Worm (Caenorhabditis elegans): ENCODE measurements around the gene col-106.

Gene col-106

DNA sequence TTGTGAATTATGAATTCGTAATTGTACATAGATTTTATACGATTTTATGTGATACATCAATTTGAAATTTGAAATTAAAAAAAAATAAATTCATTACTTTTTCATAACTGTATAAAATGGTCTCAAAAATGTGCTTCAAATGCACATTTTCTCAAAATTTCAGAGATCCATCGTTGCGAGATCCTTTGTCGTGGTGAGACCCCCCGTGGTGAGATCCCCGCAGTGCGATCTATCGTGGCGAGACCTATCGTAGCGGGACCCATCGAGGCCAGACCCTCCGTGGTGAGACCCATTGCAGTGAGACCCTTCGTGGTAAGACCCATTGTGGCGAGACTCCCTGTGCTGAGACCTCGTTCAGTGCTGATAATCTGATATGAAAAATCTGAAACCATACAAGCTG is 1.2 kb downstream of the col-106 start (continued):
- TF ChIP-seq nhr-102 (tag; optimal IDR thresholded peaks at IDR 0.05) (peak; percentile 8), F49E8.2 (tag; optimal IDR thresholded peaks at IDR 0.05; ENCODE audit: borderline replicate concordance) (no peak)

DNA sequence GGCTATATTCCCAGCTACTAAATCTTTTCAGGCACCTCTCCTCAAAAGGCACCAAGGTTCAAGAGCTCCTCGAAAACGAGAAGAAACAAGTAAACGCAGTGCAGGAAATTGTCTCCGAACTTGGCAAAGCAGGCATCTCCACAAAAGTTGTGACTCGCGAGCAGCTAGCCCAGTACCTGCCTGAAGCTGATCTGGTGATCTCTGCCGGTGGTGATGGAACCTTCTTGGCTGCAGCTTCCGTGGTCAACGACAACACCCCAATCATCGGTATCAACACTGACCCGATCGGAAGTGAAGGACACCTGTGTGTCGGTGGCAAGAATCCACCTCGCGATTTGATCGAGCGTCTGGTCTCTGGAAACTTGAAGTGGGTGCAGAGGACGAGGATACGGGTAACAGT is 2.4 kb downstream of the col-106 start:
- TF ChIP-seq unc-62 (GFP tag; optimal IDR thresholded peaks at IDR 0.05 in 1 of 2), result peak in 1 of 2 experiments; percentile 86
- TF ChIP-seq unc-62 (tag; optimal IDR thresholded peaks at IDR 0.05), result no peak
- TF ChIP-seq aha-1 (tag), result peak; percentile 83
- TF ChIP-seq ztf-7 (tag; optimal IDR thresholded peaks at IDR 0.05), result no peak
- TF ChIP-seq set-16 (GFP tag; IDR thresholded peaks at IDR 0.05), result peak; percentile 56
- TF ChIP-seq attf-4 (tag; optimal IDR thresholded peaks at IDR 0.05), result no peak
- TF ChIP-seq unc-130 (GFP tag; optimal IDR thresholded peaks at IDR 0.05), result no peak
- TF ChIP-seq egl-43 (GFP tag; IDR thresholded peaks at IDR 0.05), result 0 out of 2 replicates have a peak, but pooled peaks have one; percentile 18
- no peak for TF ChIP-seq ztf-11 (tag; optimal IDR thresholded peaks at IDR 0.05)
- TF ChIP-seq nhr-11 (tag; optimal IDR thresholded peaks at IDR 0.05), result no peak

DNA sequence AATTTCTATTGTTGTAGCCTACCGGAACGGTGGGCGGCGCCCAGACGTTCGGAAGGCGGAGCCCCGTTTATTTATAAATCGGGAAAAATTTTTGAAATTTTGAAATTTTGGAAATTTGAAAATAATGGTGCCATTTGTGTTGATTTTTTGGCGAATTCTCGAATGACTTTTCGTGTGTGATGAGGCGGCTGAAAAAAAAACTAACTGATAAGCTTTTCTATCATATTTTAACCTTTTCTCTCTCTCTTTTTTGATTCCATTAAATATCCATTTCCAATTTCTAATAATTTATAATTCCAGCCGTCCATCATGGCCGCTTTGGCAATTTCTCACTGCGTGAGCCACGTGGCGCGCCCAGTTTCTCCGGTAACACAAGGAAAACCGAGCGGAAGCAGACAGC is 3.8 kb downstream of the col-106 start, which contains the start of gene nadk-1:
Gene nadk-1, plus strand, starts transcription at position 301 of the 400 bp plus-strand sequence.
- no peak for TF ChIP-seq nhr-237 (tag; optimal IDR thresholded peaks at IDR 0.05)
- TF ChIP-seq set-16 (GFP tag; IDR thresholded peaks at IDR 0.05), result 0 out of 2 replicates have a peak, but pooled peaks have one; percentile 30
- 0 out of 2 replicates have a peak, but pooled peaks have one; percentile 3 for TF ChIP-seq pha-4 (GFP tag; IDR thresholded peaks at IDR 0.05)
- no peak for TF ChIP-seq pha-4 (tag; optimal IDR thresholded peaks at IDR 0.05)
- TF ChIP-seq madf-9 (GFP tag; conservative IDR thresholded peaks at IDR 0.05), result 0 out of 2 replicates have a peak, but pooled peaks have one; percentile 3
- TF ChIP-seq T26A8.4 (GFP tag; IDR thresholded peaks at IDR 0.05), result no peak
- peak; percentile 16 for TF ChIP-seq aha-1 (tag)
- TF ChIP-seq mep-1 (tag; optimal IDR thresholded peaks at IDR 0.05), result peak; percentile 10

DNA sequence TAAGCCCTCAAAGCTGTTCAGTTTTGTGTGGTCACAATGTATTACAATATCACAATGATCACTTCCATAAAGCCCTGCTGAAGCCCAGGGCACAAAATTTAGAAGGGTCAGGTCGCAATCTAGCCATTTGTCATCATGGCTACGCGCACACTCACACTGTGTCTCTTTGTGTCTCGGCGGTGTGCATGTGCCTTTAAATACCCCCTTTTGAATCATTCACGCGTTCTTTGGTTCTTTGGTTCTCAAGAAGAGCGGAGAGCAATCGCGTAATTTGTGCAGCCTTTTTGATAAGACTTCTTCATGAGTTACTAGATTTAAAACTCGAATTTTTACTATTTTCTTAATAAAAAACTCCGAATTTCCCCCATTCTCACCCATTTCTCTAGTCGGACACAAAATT is 5.6 kb downstream of the col-106 start:
- TF ChIP-seq daf-8 (GFP tag; IDR thresholded peaks at IDR 0.05) (no peak), mdl-1 (tag; optimal IDR thresholded peaks at IDR 0.05) (peak in 1 of 2 experiments; percentile 41), mxl-3 (GFP tag; optimal IDR thresholded peaks at IDR 0.05) (peak; percentile 56), daf-16 (GFP tag; optimal IDR thresholded peaks at IDR 0.05) (no peak), daf-16 (tag; optimal IDR thresholded peaks at IDR 0.05) (peak; percentile 56), hlh-11 (tag; optimal IDR thresholded peaks at IDR 0.05) (peak; percentile 78), sdz-12 (GFP tag; optimal IDR thresholded peaks at IDR 0.05) (no peak), nhr-28 (tag; optimal IDR thresholded peaks at IDR 0.05) (peak; percentile 87), mep-1 (tag; optimal IDR thresholded peaks at IDR 0.05) (peak; percentile 21), mes-2 (tag; optimal IDR thresholded peaks at IDR 0.05; ENCODE audit: poor library complexity, severe bottlenecking) (peak; percentile 29), nhr-77 (tag; optimal IDR thresholded peaks at IDR 0.05) (peak; percentile 26), nhr-76 (tag; optimal IDR thresholded peaks at IDR 0.05) (no peak), egl-43 (GFP tag; IDR thresholded peaks at IDR 0.05) (0 out of 2 replicates have a peak, but pooled peaks have one; percentile 43), Y48G9A.11 (GFP tag; IDR thresholded peaks at IDR 0.05) (no peak), mxl-2 (GFP tag; conservative IDR thresholded peaks at IDR 0.05) (peak; percentile 60), arid-1 (GFP tag; conservative IDR thresholded peaks at IDR 0.05) (0 out of 2 replicates have a peak, but pooled peaks have one; percentile 35), pqm-1 (tag; optimal IDR thresholded peaks at IDR 0.05) (peak; percentile 65), hlh-30 (tag; optimal IDR thresholded peaks at IDR 0.05; ENCODE audit: insufficient read depth) (peak; percentile 73), lin-38 (GFP tag; IDR thresholded peaks at IDR 0.05) (peak; percentile 31; the same call in 1 of the 2 replicates), nhr-6 (tag; optimal IDR thresholded peaks at IDR 0.05) (peak; percentile 73), dmd-6 (GFP tag; IDR thresholded peaks at IDR 0.05) (peak; percentile 77), dve-1 (tag; optimal IDR thresholded peaks at IDR 0.05; ENCODE audit: insufficient read depth) (peak; percentile 71), rbr-2 (tag; optimal IDR thresholded peaks at IDR 0.05) (no peak), php-3 (GFP tag; IDR thresholded peaks at IDR 0.05) (0 out of 2 replicates have a peak, but pooled peaks have one; percentile 16)

Data from whole organism, L4 larva.